Worm (Caenorhabditis elegans): ENCODE data around the gene ZC116.1.

ZC116.1 gene

ce11 chrV:12636248-12636647 lies 26.6 kb downstream of the ZC116.1 start:
- peak; percentile 63 for TF ChIP-seq nhr-25 (tag; optimal IDR thresholded peaks at IDR 0.05)
- no peak for TF ChIP-seq egl-27 (tag; optimal IDR thresholded peaks at IDR 0.05)
- peak; percentile 2 for TF ChIP-seq egl-5 (tag; optimal IDR thresholded peaks at IDR 0.05)
- no peak for TF ChIP-seq aly-2 (tag; optimal IDR thresholded peaks at IDR 0.05)

DNA sequence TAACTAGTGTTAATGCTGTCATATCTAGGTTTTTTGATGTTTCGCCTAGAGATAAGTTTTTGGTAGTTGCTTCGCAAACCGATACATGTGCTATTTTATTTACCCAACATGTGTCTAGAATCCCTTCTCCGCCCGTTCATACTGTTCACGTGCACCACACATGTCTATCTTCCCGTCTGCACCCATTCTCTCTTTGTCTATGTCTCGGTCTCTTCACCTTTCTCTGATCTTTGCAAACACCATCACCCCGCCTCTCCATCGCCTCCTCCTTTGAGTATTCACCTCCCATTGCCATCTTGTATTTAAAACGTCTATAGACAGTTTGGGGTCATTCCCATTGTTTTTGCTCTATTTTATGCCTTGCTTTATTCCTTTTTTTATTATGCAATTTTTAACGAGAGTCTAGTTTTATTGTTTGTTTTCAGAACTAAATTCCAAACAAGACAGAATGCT lies 27.6 kb downstream of the ZC116.1 start, which contains the start of gene F56H9.2:
Gene F56H9.2, plus strand, starts transcription at position 426 of the 453 bp plus-strand sequence.
- peak; percentile 71 for TF ChIP-seq pqm-1 (tag; optimal IDR thresholded peaks at IDR 0.05)
- TF ChIP-seq elt-2 (tag; optimal IDR thresholded peaks at IDR 0.05), result peak; percentile 85
- no peak for TF ChIP-seq fos-1 (tag; optimal IDR thresholded peaks at IDR 0.05)
- no peak for TF ChIP-seq ZK546.5 (tag; optimal IDR thresholded peaks at IDR 0.05)
- TF ChIP-seq skn-1 (tag; optimal IDR thresholded peaks at IDR 0.05), result no peak
- TF ChIP-seq egl-27 (tag; optimal IDR thresholded peaks at IDR 0.05), result peak; percentile 74
- no peak for TF ChIP-seq ceh-16 (tag; optimal IDR thresholded peaks at IDR 0.05)
- TF ChIP-seq jun-1 (tag; optimal IDR thresholded peaks at IDR 0.05), result peak; percentile 62
- peak; percentile 93 for TF ChIP-seq nhr-25 (tag; optimal IDR thresholded peaks at IDR 0.05)
- no peak for TF ChIP-seq zag-1 (tag; optimal IDR thresholded peaks at IDR 0.05)
- no peak for TF ChIP-seq fkh-10 (GFP tag; optimal IDR thresholded peaks at IDR 0.05)
- peak; percentile 90 for TF ChIP-seq pha-4 (tag; optimal IDR thresholded peaks at IDR 0.05)
- peak; percentile 89 for TF ChIP-seq nhr-43 (tag; optimal IDR thresholded peaks at IDR 0.05; ENCODE audit: poor library complexity, severe bottlenecking)
- TF ChIP-seq nhr-23 (tag; optimal IDR thresholded peaks at IDR 0.05), result peak; percentile 71
- no peak for TF ChIP-seq sea-2 (GFP tag; optimal IDR thresholded peaks at IDR 0.05)
- TF ChIP-seq nfya-1 (tag; optimal IDR thresholded peaks at IDR 0.05; ENCODE audit: insufficient read depth), result peak; percentile 64
- TF ChIP-seq ceh-28 (tag; optimal IDR thresholded peaks at IDR 0.05), result peak; percentile 61
- no peak for TF ChIP-seq lin-39 (tag; optimal IDR thresholded peaks at IDR 0.05)
- peak; percentile 96 for TF ChIP-seq mml-1 (tag; optimal IDR thresholded peaks at IDR 0.05)
- TF ChIP-seq elt-1 (tag; optimal IDR thresholded peaks at IDR 0.05), result peak; percentile 19
- TF ChIP-seq tbx-2 (tag; optimal IDR thresholded peaks at IDR 0.05), result peak; percentile 11
- peak; percentile 8 for TF ChIP-seq ama-1 (optimal IDR thresholded peaks at IDR 0.05)
- peak; percentile 27 for TF ChIP-seq R02D3.7 (tag; optimal IDR thresholded peaks at IDR 0.05)
- TF ChIP-seq mdl-1 (tag; optimal IDR thresholded peaks at IDR 0.05), result peak; percentile 72

ce11 chrV:12637764-12638502 lies 28.3 kb downstream of the ZC116.1 start:
- no peak for TF ChIP-seq ztf-11 (tag; optimal IDR thresholded peaks at IDR 0.05)
- TF ChIP-seq jun-1 (tag; optimal IDR thresholded peaks at IDR 0.05), result no peak
- TF ChIP-seq nhr-76 (tag; optimal IDR thresholded peaks at IDR 0.05), result no peak
- TF ChIP-seq unc-62 (GFP tag; optimal IDR thresholded peaks at IDR 0.05), result no peak
- no peak for TF ChIP-seq mdl-1 (tag; optimal IDR thresholded peaks at IDR 0.05)
- TF ChIP-seq lin-39 (tag; optimal IDR thresholded peaks at IDR 0.05), result no peak
- TF ChIP-seq fos-1 (tag; optimal IDR thresholded peaks at IDR 0.05), result no peak
- no peak for TF ChIP-seq nhr-12 (tag; optimal IDR thresholded peaks at IDR 0.05)
- TF ChIP-seq nhr-43 (tag; optimal IDR thresholded peaks at IDR 0.05; ENCODE audit: poor library complexity, severe bottlenecking), result peak; percentile 54
- TF ChIP-seq elt-1 (tag; optimal IDR thresholded peaks at IDR 0.05), result no peak
- TF ChIP-seq hmg-11 (tag; optimal IDR thresholded peaks at IDR 0.05), result no peak
- TF ChIP-seq pqm-1 (tag; optimal IDR thresholded peaks at IDR 0.05), result peak; percentile 72
- TF ChIP-seq egl-5 (tag; optimal IDR thresholded peaks at IDR 0.05), result no peak
- TF ChIP-seq nhr-23 (tag; optimal IDR thresholded peaks at IDR 0.05), result peak; percentile 16
- no peak for TF ChIP-seq zag-1 (tag; optimal IDR thresholded peaks at IDR 0.05)
- TF ChIP-seq ceh-9 (tag; optimal IDR thresholded peaks at IDR 0.05), result no peak
- TF ChIP-seq nhr-237 (tag; optimal IDR thresholded peaks at IDR 0.05), result no peak
- TF ChIP-seq R02D3.7 (tag; optimal IDR thresholded peaks at IDR 0.05), result no peak
- no peak for TF ChIP-seq sea-2 (GFP tag; optimal IDR thresholded peaks at IDR 0.05)
- TF ChIP-seq fkh-2 (tag; optimal IDR thresholded peaks at IDR 0.05), result no peak
- no peak for TF ChIP-seq ZK546.5 (tag; optimal IDR thresholded peaks at IDR 0.05)
- no peak for TF ChIP-seq aly-2 (tag; optimal IDR thresholded peaks at IDR 0.05)
- peak; percentile 40 for TF ChIP-seq pha-4 (tag; optimal IDR thresholded peaks at IDR 0.05)
- peak; percentile 92 for TF ChIP-seq elt-2 (tag; optimal IDR thresholded peaks at IDR 0.05)
- no peak for TF ChIP-seq nhr-67 (tag; optimal IDR thresholded peaks at IDR 0.05)
- TF ChIP-seq nhr-28 (tag; optimal IDR thresholded peaks at IDR 0.05), result no peak
- TF ChIP-seq unc-39 (tag; optimal IDR thresholded peaks at IDR 0.05), result no peak
- no peak for TF ChIP-seq nhr-11 (tag; optimal IDR thresholded peaks at IDR 0.05)
- TF ChIP-seq ceh-28 (tag; optimal IDR thresholded peaks at IDR 0.05), result no peak
- no peak for TF ChIP-seq ceh-82 (tag; optimal IDR thresholded peaks at IDR 0.05)
- TF ChIP-seq fkh-10 (GFP tag; optimal IDR thresholded peaks at IDR 0.05), result no peak
- no peak for TF ChIP-seq lin-15B (tag; optimal IDR thresholded peaks at IDR 0.05)
- TF ChIP-seq mml-1 (tag; optimal IDR thresholded peaks at IDR 0.05), result no peak
- TF ChIP-seq nfya-1 (tag; optimal IDR thresholded peaks at IDR 0.05; ENCODE audit: insufficient read depth), result no peak
